Fruit fly (Drosophila melanogaster) whole organism, prepupa: ENCODE results near the gene CG7789.

ENCODE experiments used
- Blimp-1 ChIP-seq: fragments of 200-800 bp; sonication (Bioruptor generic); optimal IDR thresholded peaks from 3 replicates; lab custom pipeline; 2017; ENCODE audit warnings: missing biosample characterization, missing genetic modification characterization, mild to moderate bottlenecking, moderate library complexity, missing genetic modification reagents
- CG10669 ChIP-seq: fragments of 200-800 bp; sonication (Bioruptor generic); optimal IDR thresholded peaks from 3 replicates; lab custom pipeline; 2018; ENCODE audit warnings: missing biosample characterization, mild to moderate bottlenecking, missing genetic modification characterization, moderate library complexity
- CG11294 ChIP-seq: fragments of 200-800 bp; sonication (Bioruptor generic); IDR thresholded peaks from 2 replicates; pipeline ENCODE4 v1.3.6; 2022; ENCODE audit warnings: missing biosample characterization, missing genetic modification characterization
- CG11762 ChIP-seq: fragments of 200-800 bp; sonication (Bioruptor generic); optimal IDR thresholded peaks from 3 replicates; lab custom pipeline; 2016; ENCODE audit warnings: missing biosample characterization, missing genetic modification characterization; ENCODE audit not compliant: insufficient read depth
- CG11902 ChIP-seq: fragments of 200-800 bp; sonication (Bioruptor generic); optimal IDR thresholded peaks from 3 replicates; lab custom pipeline; 2016; ENCODE audit warnings: missing biosample characterization, missing genetic modification characterization
- CG1621 ChIP-seq: fragments of 200-800 bp; sonication (Bioruptor generic); optimal IDR thresholded peaks from 3 replicates; lab custom pipeline; 2018; ENCODE audit warnings: missing biosample characterization, mild to moderate bottlenecking, missing genetic modification characterization
- CG3032 ChIP-seq: fragments of 200-800 bp; optimal IDR thresholded peaks from 2 replicates; lab custom pipeline; 2019; ENCODE audit warnings: missing biosample characterization, mild to moderate bottlenecking, missing genetic modification characterization, moderate library complexity
- CG31627 ChIP-seq: fragments of 200-800 bp; sonication (Bioruptor generic); optimal IDR thresholded peaks from 3 replicates; lab custom pipeline; 2016; ENCODE audit warnings: missing biosample characterization, missing genetic modification characterization
- CG32006 ChIP-seq: fragments of 200-800 bp; sonication (Bioruptor generic); optimal IDR thresholded peaks from 3 replicates; lab custom pipeline; 2017; ENCODE audit warnings: missing biosample characterization, mild to moderate bottlenecking, missing genetic modification characterization
- CG34406 ChIP-seq: fragments of 200-800 bp; sonication (Bioruptor generic); optimal IDR thresholded peaks from 3 replicates; lab custom pipeline; 2016; ENCODE audit warnings: missing biosample characterization, missing genetic modification characterization
- CG3919 ChIP-seq: fragments of 200-800 bp; sonication (Bioruptor generic); optimal IDR thresholded peaks from 3 replicates; lab custom pipeline; 2016; ENCODE audit warnings: missing biosample characterization, missing genetic modification characterization
- CG4318 ChIP-seq: fragments of 200-800 bp; sonication (Bioruptor generic); optimal IDR thresholded peaks from 3 replicates; lab custom pipeline; 2017; ENCODE audit warnings: missing biosample characterization, mild to moderate bottlenecking, missing genetic modification characterization
- CG6276 ChIP-seq: fragments of 200-800 bp; sonication (Bioruptor generic); optimal IDR thresholded peaks from 2 replicates; lab custom pipeline; 2017; ENCODE audit warnings: missing biosample characterization, mild to moderate bottlenecking, missing genetic modification characterization
- CG6808 ChIP-seq: fragments of 200-800 bp; sonication (Bioruptor generic); optimal IDR thresholded peaks from 3 replicates; lab custom pipeline; 2017; ENCODE audit warnings: missing biosample characterization, missing genetic modification characterization, mild to moderate bottlenecking, moderate library complexity, missing genetic modification reagents
- CG6854 ChIP-seq: fragments of 200-800 bp; sonication (Bioruptor generic); optimal IDR thresholded peaks from 2 replicates; lab custom pipeline; 2017; ENCODE audit warnings: missing biosample characterization, mild to moderate bottlenecking, missing genetic modification characterization
- CG7368 ChIP-seq: fragments of 200-800 bp; sonication (Bioruptor generic); optimal IDR thresholded peaks from 3 replicates; lab custom pipeline; 2016; ENCODE audit warnings: missing biosample characterization, missing genetic modification characterization
- CG8119 ChIP-seq: fragments of 200-800 bp; sonication (Bioruptor generic); IDR thresholded peaks from 3 replicates; pipeline ENCODE4 v1.3.6; 2022; ENCODE audit warnings: missing biosample characterization, missing genetic modification characterization
- CG8319 ChIP-seq: fragments of 200-800 bp; sonication (Bioruptor generic); optimal IDR thresholded peaks from 3 replicates; lab custom pipeline; 2016; ENCODE audit warnings: missing biosample characterization, missing genetic modification characterization
- CG8632 ChIP-seq: fragments of 200-800 bp; sonication (Bioruptor generic); optimal IDR thresholded peaks from 3 replicates; lab custom pipeline; 2016; ENCODE audit warnings: missing biosample characterization, missing genetic modification characterization
- CG9139 ChIP-seq: fragments of 200-800 bp; sonication (Bioruptor generic); optimal IDR thresholded peaks from 3 replicates; lab custom pipeline; 2017; ENCODE audit warnings: missing biosample characterization, mild to moderate bottlenecking, missing genetic modification characterization
- Eip75B ChIP-seq: fragments of 200-800 bp; sonication (Bioruptor generic); optimal IDR thresholded peaks from 3 replicates; lab custom pipeline; 2016; ENCODE audit warnings: missing biosample characterization, missing genetic modification characterization
- Eip78C ChIP-seq: fragments of 200-800 bp; sonication (Bioruptor generic); peaks from one replicate; lab custom pipeline; 2016; ENCODE audit warnings: missing biosample characterization, missing genetic modification characterization
- Eip93F ChIP-seq: fragments of 200-800 bp; sonication (Bioruptor generic); optimal IDR thresholded peaks from 2 replicates; lab custom pipeline; 2016; ENCODE audit warnings: missing biosample characterization, mild to moderate bottlenecking, missing genetic modification characterization
- Ets21C ChIP-seq: fragments of 200-800 bp; sonication (Bioruptor generic); optimal IDR thresholded peaks from 3 replicates; lab custom pipeline; 2016; ENCODE audit warnings: missing biosample characterization, missing genetic modification characterization
- Ets96B ChIP-seq: fragments of 200-800 bp; optimal IDR thresholded peaks from 2 replicates; lab custom pipeline; 2019; ENCODE audit warnings: missing biosample characterization, mild to moderate bottlenecking, missing genetic modification characterization, moderate library complexity
- Hr38 ChIP-seq: sonication (Bioruptor generic); optimal IDR thresholded peaks from 2 replicates; lab custom pipeline; 2016; ENCODE audit warnings: missing biosample characterization, missing genetic modification characterization
- Hr39 ChIP-seq: fragments of 200-800 bp; sonication (Bioruptor generic); optimal IDR thresholded peaks from 2 replicates; lab custom pipeline; 2016; ENCODE audit warnings: missing biosample characterization, missing genetic modification characterization
- Hr4 ChIP-seq: fragments of 200-800 bp; sonication (Bioruptor generic); optimal IDR thresholded peaks from 3 replicates; lab custom pipeline; 2016; ENCODE audit warnings: missing biosample characterization, missing genetic modification characterization
- Lpt ChIP-seq: fragments of 200-800 bp; sonication (Bioruptor generic); optimal IDR thresholded peaks from 3 replicates; lab custom pipeline; 2016; ENCODE audit warnings: missing biosample characterization, missing genetic modification characterization
- Met ChIP-seq: fragments of 200-800 bp; sonication (Bioruptor generic); optimal IDR thresholded peaks from 3 replicates; lab custom pipeline; 2016; ENCODE audit warnings: missing biosample characterization, missing genetic modification characterization
- OdsH ChIP-seq: fragments of 200-800 bp; sonication (Bioruptor generic); optimal IDR thresholded peaks from 3 replicates; lab custom pipeline; 2016; ENCODE audit warnings: missing biosample characterization, missing genetic modification characterization
- Smox ChIP-seq: fragments of 200-800 bp; sonication (Bioruptor generic); optimal IDR thresholded peaks from 3 replicates; lab custom pipeline; 2016; ENCODE audit warnings: missing biosample characterization, missing genetic modification characterization
- Sox102F ChIP-seq: fragments of 200-800 bp; sonication (Bioruptor generic); optimal IDR thresholded peaks from 2 replicates; lab custom pipeline; 2016; ENCODE audit warnings: missing biosample characterization, mild to moderate bottlenecking, missing genetic modification characterization
- Sox14 ChIP-seq: fragments of 200-800 bp; sonication (Bioruptor generic); optimal IDR thresholded peaks from 3 replicates; lab custom pipeline; 2016; ENCODE audit warnings: missing biosample characterization, missing genetic modification characterization
- Sox15 ChIP-seq: fragments of 200-800 bp; sonication (Bioruptor generic); optimal IDR thresholded peaks from 3 replicates; lab custom pipeline; 2016; ENCODE audit warnings: missing biosample characterization, missing genetic modification characterization
- achi ChIP-seq: fragments of 200-800 bp; sonication (Bioruptor generic); optimal IDR thresholded peaks from 3 replicates; lab custom pipeline; 2016; ENCODE audit warnings: missing biosample characterization, missing genetic modification characterization
- acj6 ChIP-seq: fragments of 200-800 bp; sonication (Bioruptor generic); optimal IDR thresholded peaks from 3 replicates; lab custom pipeline; 2016; ENCODE audit warnings: missing biosample characterization, missing genetic modification characterization
- cyc ChIP-seq: fragments of 200-800 bp; sonication (Bioruptor generic); optimal IDR thresholded peaks from 3 replicates; lab custom pipeline; 2016; ENCODE audit warnings: missing biosample characterization, missing genetic modification characterization
- dsx ChIP-seq: fragments of 200-800 bp; optimal IDR thresholded peaks from 3 replicates; lab custom pipeline; 2019; ENCODE audit warnings: missing biosample characterization, mild to moderate bottlenecking, missing genetic modification characterization, moderate library complexity; ENCODE audit not compliant: poor library complexity, severe bottlenecking
- eg ChIP-seq: fragments of 200-800 bp; sonication (Bioruptor generic); IDR thresholded peaks from 3 replicates; pipeline ENCODE4 v1.3.6; 2022; ENCODE audit warnings: missing biosample characterization, missing genetic modification characterization
- fd59A ChIP-seq: fragments of 200-800 bp; sonication (Bioruptor generic); optimal IDR thresholded peaks from 2 replicates; lab custom pipeline; 2017; ENCODE audit warnings: missing biosample characterization, mild to moderate bottlenecking, missing genetic modification characterization, missing genetic modification reagents
- fd85E ChIP-seq: fragments of 200-800 bp; sonication (Bioruptor generic); optimal IDR thresholded peaks from 3 replicates; lab custom pipeline; 2016; ENCODE audit warnings: missing biosample characterization, missing genetic modification characterization
- lz ChIP-seq: fragments of 200-800 bp; sonication (Bioruptor generic); optimal IDR thresholded peaks from 3 replicates; lab custom pipeline; 2016; ENCODE audit warnings: missing biosample characterization, missing genetic modification characterization
- pdm3 ChIP-seq: fragments of 200-800 bp; sonication (Bioruptor generic); optimal IDR thresholded peaks from 3 replicates; lab custom pipeline; 2016; ENCODE audit warnings: missing biosample characterization, missing genetic modification characterization
- salr ChIP-seq, 2 experiments: fragments of 200-800 bp; sonication (Bioruptor generic); optimal IDR thresholded peaks; 3 replicates each; lab custom pipeline; 2016 to 2018; ENCODE audit warnings: missing biosample characterization in 2 of 2, missing genetic modification characterization in 2 of 2, mild to moderate bottlenecking in 1 of 2
- spab ChIP-seq: fragments of 200-800 bp; sonication (Bioruptor generic); optimal IDR thresholded peaks from 2 replicates; lab custom pipeline; 2017; ENCODE audit warnings: missing biosample characterization, mild to moderate bottlenecking, missing genetic modification characterization, missing genetic modification reagents
- ss ChIP-seq, 2 experiments: fragments of 200-800 bp; sonication (Bioruptor generic); optimal IDR thresholded peaks; 2 replicates in 1 of 2; 3 replicates in 1 of 2; lab custom pipeline; 2017 to 2018; ENCODE audit warnings: mild to moderate bottlenecking in 2 of 2, missing biosample characterization in 2 of 2, missing genetic modification characterization in 2 of 2, moderate library complexity in 1 of 2
- svp ChIP-seq: fragments of 200-800 bp; sonication (Bioruptor generic); peaks from one replicate; lab custom pipeline; 2016; ENCODE audit warnings: missing biosample characterization, missing genetic modification characterization
- topi ChIP-seq: fragments of 200-800 bp; sonication (Bioruptor generic); optimal IDR thresholded peaks from 3 replicates; lab custom pipeline; 2016; ENCODE audit warnings: missing biosample characterization, missing genetic modification characterization
- vri ChIP-seq: fragments of 200-800 bp; sonication (Bioruptor generic); optimal IDR thresholded peaks from 3 replicates; lab custom pipeline; 2016; ENCODE audit warnings: missing biosample characterization, mild to moderate bottlenecking, missing genetic modification characterization

CG7789 gene

DNA sequence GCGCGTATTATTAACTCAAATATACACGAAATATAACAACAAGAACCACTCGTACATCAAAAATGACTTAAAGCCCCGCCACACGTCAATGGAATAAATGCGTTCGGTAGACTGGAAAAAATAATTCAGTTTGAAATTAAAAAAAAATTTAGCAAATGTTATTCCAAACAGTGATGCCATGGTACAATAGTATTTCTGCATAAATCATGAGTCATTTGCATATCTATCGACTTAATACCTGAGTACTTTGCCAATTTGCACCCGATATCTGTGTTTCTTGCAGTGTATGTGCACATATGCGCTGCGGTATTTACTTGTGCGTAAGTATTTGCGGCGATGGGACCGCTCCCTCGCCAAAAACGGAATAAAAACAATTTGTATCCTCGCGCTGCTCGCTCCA, 39.8 kb upstream of the CG7789 start (continued):
- peak; percentile 39 to 73 for TF ChIP-seq ss (GFP tag; optimal IDR thresholded peaks at IDR 0.05; lab: Kevin White, UChicago)
- TF ChIP-seq dsx (GFP tag; lab: Kevin White, UChicago): peak; percentile 68
- TF ChIP-seq CG7368 (GFP tag; lab: Kevin White, UChicago): peak; percentile 93
- peak; percentile 99 for TF ChIP-seq CG31627 (GFP tag; lab: Kevin White, UChicago)
- peak; percentile 60 for TF ChIP-seq fd59A (GFP tag; lab: Kevin White, UChicago)
- TF ChIP-seq Ets21C (GFP tag; lab: Kevin White, UChicago): peak; percentile 98
- peak; percentile 98 for TF ChIP-seq svp (GFP tag; lab: Kevin White, UChicago)
- peak; percentile 83 for TF ChIP-seq eg (GFP tag; lab: Robert Waterston, UW)
- TF ChIP-seq CG9139 (GFP tag; lab: Kevin White, UChicago): peak; percentile 53
- peak; percentile 73 for TF ChIP-seq spab
- peak; percentile 70 for TF ChIP-seq Ets96B (tag; lab: Kevin White, UChicago)
- TF ChIP-seq CG11902 (GFP tag; lab: Kevin White, UChicago): peak; percentile 97
- TF ChIP-seq CG8632: peak; percentile 93

dm6 chr3R:29763804-29764203, 39.2 kb upstream of the CG7789 start:
- TF ChIP-seq achi (GFP tag; lab: Kevin White, UChicago): peak; percentile 21
- TF ChIP-seq cyc: peak; percentile 46
- TF ChIP-seq CG4318 (GFP tag; lab: Kevin White, UChicago): no peak
- TF ChIP-seq CG6276 (GFP tag; lab: Kevin White, UChicago): peak; percentile 12
- no peak for TF ChIP-seq CG6808
- peak; percentile 1 for TF ChIP-seq CG10669 (GFP tag; lab: Kevin White, UChicago)
- peak; percentile 37 for TF ChIP-seq OdsH (GFP tag; lab: Kevin White, UChicago)
- TF ChIP-seq CG8119 (GFP tag; lab: Robert Waterston, UW): no peak
- TF ChIP-seq pdm3 (GFP tag; lab: Kevin White, UChicago): peak; percentile 3
- TF ChIP-seq vri (GFP tag; lab: Kevin White, UChicago): no peak
- TF ChIP-seq Ets21C (GFP tag; lab: Kevin White, UChicago): peak; percentile 37
- TF ChIP-seq CG11762 (GFP tag; lab: Kevin White, UChicago): no peak
- TF ChIP-seq Met (GFP tag; lab: Kevin White, UChicago): no peak
- peak; percentile 32 for TF ChIP-seq acj6 (GFP tag; lab: Kevin White, UChicago)
- TF ChIP-seq fd85E: no peak
- TF ChIP-seq eg (GFP tag; lab: Robert Waterston, UW): 0 out of 3 replicates have a peak, but pooled peaks have one; percentile 35
- TF ChIP-seq Eip93F (GFP tag; lab: Kevin White, UChicago): no peak
- no peak for TF ChIP-seq CG3032 (tag; lab: Kevin White, UChicago)
- TF ChIP-seq salr (GFP tag; optimal IDR thresholded peaks at IDR 0.05; lab: Kevin White, UChicago): no peak
- no peak for TF ChIP-seq ss (GFP tag; optimal IDR thresholded peaks at IDR 0.05; lab: Kevin White, UChicago)
- peak; percentile 61 for TF ChIP-seq Smox (GFP tag; lab: Kevin White, UChicago)
- peak; percentile 40 for TF ChIP-seq CG34406 (GFP tag; lab: Kevin White, UChicago)
- TF ChIP-seq CG11294 (GFP tag; lab: Robert Waterston, UW): no peak
- TF ChIP-seq CG9139 (GFP tag; lab: Kevin White, UChicago): no peak
- peak; percentile 68 for TF ChIP-seq Hr39
- TF ChIP-seq Sox102F (GFP tag; lab: Kevin White, UChicago): peak; percentile 33
- peak; percentile 79 for TF ChIP-seq topi
- no peak for TF ChIP-seq CG1621
- TF ChIP-seq lz (GFP tag; lab: Kevin White, UChicago): peak; percentile 55
- TF ChIP-seq Hr4 (GFP tag; lab: Kevin White, UChicago): no peak
- TF ChIP-seq Sox14 (GFP tag; lab: Kevin White, UChicago): peak; percentile 9
- TF ChIP-seq Eip78C (GFP tag; lab: Kevin White, UChicago): peak; percentile 80
- peak; percentile 16 for TF ChIP-seq CG32006
- TF ChIP-seq Blimp-1: peak; percentile 12
- no peak for TF ChIP-seq Sox15 (GFP tag; lab: Kevin White, UChicago)
- no peak for TF ChIP-seq dsx (GFP tag; lab: Kevin White, UChicago)
- no peak for TF ChIP-seq svp (GFP tag; lab: Kevin White, UChicago)
- no peak for TF ChIP-seq CG3919 (GFP tag; lab: Kevin White, UChicago)
- TF ChIP-seq Lpt: no peak
- TF ChIP-seq CG6854 (GFP tag; lab: Kevin White, UChicago): peak; percentile 10
- no peak for TF ChIP-seq Hr38
- TF ChIP-seq CG8319: no peak
- TF ChIP-seq Eip75B (GFP tag; lab: Kevin White, UChicago): no peak
